Fruit fly (Drosophila melanogaster): ENCODE data around the gene CG12546.
A peak's percentile ranks its signal among the peaks of the same experiment; 100 is the strongest.

CG12546 gene

DNA sequence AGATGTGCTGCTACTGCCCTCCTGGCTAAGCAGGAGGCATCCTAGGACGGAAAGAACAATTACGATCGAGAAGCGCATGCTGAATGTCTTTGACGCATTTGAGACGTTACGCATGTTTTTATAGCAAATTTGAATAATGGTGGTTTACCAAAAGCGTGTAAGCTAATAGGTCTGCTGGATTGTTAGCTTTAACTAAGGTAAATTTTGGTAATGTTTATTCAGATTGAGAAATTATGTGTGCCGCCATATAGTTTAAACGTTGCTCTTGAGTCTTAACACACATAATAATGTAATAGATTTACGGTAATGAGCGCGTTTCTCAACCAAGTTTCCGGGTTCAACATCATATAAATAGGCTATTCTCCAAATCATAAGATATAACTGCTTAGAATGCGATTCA is at the start of gene CG12546, which contains the start of gene CG14453:
Gene CG12546, minus strand, starts transcription at position 101 of the 400 bp plus-strand sequence.
Gene CG14453, plus strand, starts transcription at position 372 of the 400 bp plus-strand sequence.
- TF ChIP-seq CG7045 (GFP tag; optimal IDR thresholded peaks at IDR 0.05) (no peak), tj (GFP tag; optimal IDR thresholded peaks at IDR 0.05) (no peak), cnc (optimal IDR thresholded peaks at IDR 0.05) (no peak), CG33017 (tag; optimal IDR thresholded peaks at IDR 0.05) (no peak), Hr96 (GFP tag; optimal IDR thresholded peaks at IDR 0.05) (no peak)

DNA sequence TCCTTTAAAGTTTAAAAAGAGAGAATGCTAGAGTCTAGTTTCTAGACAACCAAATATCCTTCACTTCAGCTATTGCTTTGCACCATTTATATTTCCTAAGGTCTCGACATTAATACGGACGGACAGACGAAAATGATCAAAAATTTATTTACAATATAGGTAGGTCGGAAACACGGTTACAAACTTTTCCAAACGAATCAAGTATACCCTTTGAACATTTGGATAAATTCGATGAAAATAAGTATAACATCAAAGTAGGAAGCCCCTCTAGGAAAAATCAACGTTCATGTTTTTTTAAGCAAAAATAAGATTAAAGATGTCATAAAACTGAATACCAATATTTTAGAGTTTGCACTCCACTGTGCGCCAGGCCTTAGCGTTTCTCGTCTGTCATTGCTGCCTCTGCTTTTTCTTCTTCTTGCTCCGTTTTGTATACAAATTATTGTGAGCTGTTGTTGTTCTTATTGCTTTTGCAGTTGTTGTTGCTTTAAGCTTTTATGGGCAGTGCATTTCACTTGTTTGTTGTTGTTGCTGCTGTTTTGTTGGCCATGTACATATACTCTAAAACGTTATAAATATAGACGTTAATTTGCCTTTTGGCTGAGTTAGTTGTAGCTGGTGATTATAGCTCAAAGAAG is 49.5 kb upstream of the CG12546 start:
- TF ChIP-seq tj (GFP tag; optimal IDR thresholded peaks at IDR 0.05) (peak; percentile 91), CG7045 (GFP tag; optimal IDR thresholded peaks at IDR 0.05) (no peak)

- TF ChIP-seq tj (GFP tag; optimal IDR thresholded peaks at IDR 0.05) (peak; percentile 14), CG7101 (tag; optimal IDR thresholded peaks at IDR 0.05) (no peak)
Measured at dm6 chr3L:22742121-22742531, 48.5 kb upstream of the CG12546 start.

DNA sequence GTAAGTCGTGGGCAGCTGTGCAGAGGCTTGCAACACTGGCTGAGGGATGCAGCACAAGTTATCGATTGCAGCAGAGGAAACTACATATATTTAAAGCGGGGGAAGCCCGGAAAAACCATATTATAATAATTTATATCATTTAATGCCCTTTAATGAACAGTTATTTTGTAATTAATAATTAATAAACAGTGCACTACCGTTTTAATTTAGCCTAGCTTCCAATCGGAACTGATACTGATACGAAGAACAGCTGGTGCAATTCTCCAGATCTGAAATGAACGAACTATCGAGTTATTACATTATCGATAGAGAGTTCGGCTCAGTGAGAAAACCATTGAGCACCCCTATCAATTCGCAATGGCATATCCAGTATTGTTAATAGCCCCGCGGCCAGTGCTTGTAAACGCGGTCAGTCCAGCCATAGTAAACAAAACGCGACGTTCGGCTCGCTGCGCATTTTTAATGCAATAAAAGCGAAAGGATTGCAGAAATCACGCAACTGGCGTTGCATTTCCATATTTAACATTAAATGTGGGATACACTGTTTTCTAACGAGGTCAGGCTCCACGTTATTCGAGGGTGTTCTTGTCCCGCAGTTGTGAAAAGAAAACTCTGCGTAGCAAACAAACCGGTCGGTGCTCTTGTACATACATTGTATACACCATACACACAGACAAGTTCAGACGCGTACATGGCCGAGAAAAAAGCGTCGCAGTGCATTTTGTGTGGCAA is 47.9 kb upstream of the CG12546 start, which contains the start of gene CG7369:
Gene CG7369, plus strand, starts transcription at position 405 of the 732 bp plus-strand sequence.
- TF ChIP-seq CG7045 (GFP tag; optimal IDR thresholded peaks at IDR 0.05) (peak; percentile 92), pad (GFP tag; optimal IDR thresholded peaks at IDR 0.05) (peak; percentile 90), CG5204 (GFP tag; optimal IDR thresholded peaks at IDR 0.05) (peak; percentile 93), Clk (GFP tag; optimal IDR thresholded peaks at IDR 0.05) (peak; percentile 93), ovo (GFP tag; optimal IDR thresholded peaks at IDR 0.05) (peak; percentile 92), CG11617 (GFP tag; optimal IDR thresholded peaks at IDR 0.05) (peak; percentile 95), CG12768 (GFP tag; optimal IDR thresholded peaks at IDR 0.05) (peak; percentile 96), tj (GFP tag; optimal IDR thresholded peaks at IDR 0.05) (peak; percentile 64), CG7101 (tag; optimal IDR thresholded peaks at IDR 0.05) (peak; percentile 88), Hr96 (GFP tag; optimal IDR thresholded peaks at IDR 0.05) (peak; percentile 93), CG14711 (tag; optimal IDR thresholded peaks at IDR 0.05) (peak; percentile 82), Crg-1 (GFP tag; optimal IDR thresholded peaks at IDR 0.05) (peak; percentile 97), CG1620 (GFP tag; optimal IDR thresholded peaks at IDR 0.05) (peak; percentile 97), Mnt (GFP tag; optimal IDR thresholded peaks at IDR 0.05) (peak; percentile 89), cnc (optimal IDR thresholded peaks at IDR 0.05) (no peak), bab1 (GFP tag; optimal IDR thresholded peaks at IDR 0.05) (peak; percentile 89), kay (GFP tag; ENCODE audit: borderline replicate concordance) (peak; percentile 96), cic (GFP tag; optimal IDR thresholded peaks at IDR 0.05) (peak; percentile 84), CG33017 (tag; optimal IDR thresholded peaks at IDR 0.05) (peak; percentile 83), toe (GFP tag; optimal IDR thresholded peaks at IDR 0.05) (peak; percentile 96)

DNA sequence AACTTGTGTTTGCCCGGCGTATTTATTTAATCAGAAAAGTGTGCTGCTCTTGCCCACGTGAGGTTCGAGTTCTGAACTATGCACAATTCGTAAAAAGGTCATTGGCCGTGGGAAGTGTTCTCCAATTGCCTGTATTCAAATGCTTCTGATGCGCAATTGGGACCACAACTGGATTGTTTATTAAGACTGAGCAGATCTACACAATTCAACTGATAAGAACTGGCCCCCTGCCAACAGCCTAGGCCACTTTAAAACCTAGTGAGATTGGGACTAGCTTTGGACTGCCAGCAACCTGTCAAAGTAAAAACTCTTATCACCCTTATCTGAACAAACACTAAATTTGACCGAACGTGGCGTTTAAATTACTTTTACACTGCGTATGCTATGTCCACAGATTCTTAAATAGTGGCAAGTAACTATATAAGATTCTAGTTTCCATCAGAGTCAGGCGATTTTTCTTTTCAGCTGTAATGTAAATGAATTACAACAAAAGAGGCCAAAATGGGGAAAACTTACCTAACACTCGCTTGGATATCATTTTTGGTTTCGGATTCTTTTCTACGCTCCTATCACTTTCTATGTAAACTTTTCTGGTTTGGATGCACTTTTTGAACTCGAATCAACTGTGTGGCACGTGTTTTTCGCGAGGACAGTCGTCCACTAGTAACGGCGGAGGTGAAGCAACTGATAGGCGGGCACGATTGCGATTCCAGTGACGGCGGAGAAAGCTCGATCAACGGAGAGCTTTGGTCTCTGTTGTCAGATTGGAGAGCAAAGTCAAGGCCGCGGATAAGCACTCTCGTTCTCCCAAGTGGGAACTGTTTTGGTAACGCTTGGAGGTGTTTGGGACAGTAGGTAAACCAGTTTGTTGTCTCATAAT is 44.4 kb upstream of the CG12546 start, which contains the start of gene CG11241:
Gene CG11241, minus strand, starts transcription at position 689 of the 880 bp plus-strand sequence.
- TF ChIP-seq kay (GFP tag; ENCODE audit: borderline replicate concordance) (peak; percentile 26), CG33017 (tag; optimal IDR thresholded peaks at IDR 0.05) (no peak), pad (GFP tag; optimal IDR thresholded peaks at IDR 0.05) (no peak), Hr96 (GFP tag; optimal IDR thresholded peaks at IDR 0.05) (peak; percentile 3), ovo (GFP tag; optimal IDR thresholded peaks at IDR 0.05) (peak; percentile 30), CG14711 (tag; optimal IDR thresholded peaks at IDR 0.05) (no peak), cic (GFP tag; optimal IDR thresholded peaks at IDR 0.05) (peak; percentile 10), Mnt (GFP tag; optimal IDR thresholded peaks at IDR 0.05) (peak; percentile 74), bab1 (GFP tag; optimal IDR thresholded peaks at IDR 0.05) (no peak), CG11617 (GFP tag; optimal IDR thresholded peaks at IDR 0.05) (no peak), Crg-1 (GFP tag; optimal IDR thresholded peaks at IDR 0.05) (no peak), CG12768 (GFP tag; optimal IDR thresholded peaks at IDR 0.05) (peak; percentile 1)

DNA sequence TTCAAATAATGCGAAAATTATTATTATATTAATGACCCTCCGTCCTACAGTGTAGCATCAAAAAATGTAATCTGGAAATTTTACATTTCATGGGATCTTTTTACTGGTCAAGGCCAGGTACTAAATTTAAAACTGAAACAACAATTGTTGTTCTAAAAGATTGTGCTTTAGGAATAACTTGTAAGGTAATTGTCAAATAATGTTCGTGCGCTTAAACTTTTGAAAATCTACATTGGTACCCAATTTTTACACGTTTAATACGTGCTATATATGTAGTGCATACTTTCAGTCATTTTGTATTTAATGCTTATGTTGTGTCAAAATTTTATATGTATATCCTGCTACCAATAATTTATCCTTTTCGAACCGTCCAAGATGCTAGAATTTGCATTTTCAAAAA is 40.0 kb upstream of the CG12546 start:
- TF ChIP-seq kay (GFP tag; ENCODE audit: borderline replicate concordance), result peak; percentile 54
- no peak for TF ChIP-seq Mnt (GFP tag; optimal IDR thresholded peaks at IDR 0.05)
- no peak for TF ChIP-seq Crg-1 (GFP tag; optimal IDR thresholded peaks at IDR 0.05)

Data from whole organism, adult.